Fruit fly (Drosophila melanogaster): ENCODE measurements around the gene CG31373.

dm6 chr3R:10678935-10679565, 30.1 kb downstream of the CG31373 start:
- TF ChIP-seq CG8478 (optimal IDR thresholded peaks at IDR 0.05) (no peak), CTCF (optimal IDR thresholded peaks at IDR 0.05) (no peak)
